Worm (Caenorhabditis elegans) whole organism, L2 larva: ENCODE measurements around the gene F55G11.8.

Experiments used
- ama-1 ChIP-seq: fragments of 150-350 bp; optimal IDR thresholded peaks from 2 replicates; lab custom pipeline; 2018; ENCODE audit warnings: inconsistent platforms
- lin-11 ChIP-seq: fragments of 150-350 bp; sonication (generic microtip); optimal IDR thresholded peaks from 2 replicates; lab custom pipeline; 2014; ENCODE audit warnings: missing biosample characterization, missing genetic modification characterization, inconsistent platforms, mixed read lengths
- lsy-2 ChIP-seq, 2 experiments: fragments of 150-350 bp in 1 of 2; sonication (generic microtip) in 1 of 2; optimal IDR thresholded peaks; 2 replicates each; lab custom pipeline; 2014 to 2017; ENCODE audit warnings: missing biosample characterization in 2 of 2, missing genetic modification characterization in 2 of 2
- nhr-11 ChIP-seq: fragments of 150-350 bp; optimal IDR thresholded peaks from 2 replicates; lab custom pipeline; 2014; ENCODE audit warnings: missing biosample characterization, missing genetic modification characterization
- nhr-12 ChIP-seq: fragments of 150-350 bp; optimal IDR thresholded peaks from 2 replicates; lab custom pipeline; 2014; ENCODE audit warnings: missing biosample characterization, missing genetic modification characterization

ce11 chrIV:12977650-12978049 is 15.0 kb downstream of the F55G11.8 start:
- TF ChIP-seq nhr-11 = no peak
- TF ChIP-seq lsy-2 (tag; optimal IDR thresholded peaks at IDR 0.05; lab: Kevin White, UChicago) = no peak
- no peak for TF ChIP-seq nhr-12 (tag; lab: Kevin White, UChicago)
- TF ChIP-seq ama-1 (lab: Kevin White, UChicago) = no peak
- no peak for TF ChIP-seq lin-11
